Fruit fly (Drosophila melanogaster) whole organism, embryonic: ENCODE data around the gene CG15772.
A peak's percentile ranks its signal among the peaks of the same experiment; 100 is the strongest.

ENCODE experiments used
- Asciz ChIP-seq: fragments of 200-800 bp; sonication (Bioruptor generic); optimal IDR thresholded peaks from 2 replicates; lab custom pipeline; 2017; ENCODE audit warnings: missing biosample characterization, mild to moderate bottlenecking, missing genetic modification characterization, missing genetic modification reagents
- BtbVII ChIP-seq: fragments of 200-800 bp; sonication (Bioruptor generic); optimal IDR thresholded peaks from 3 replicates; lab custom pipeline; 2017; ENCODE audit warnings: missing biosample characterization, mild to moderate bottlenecking, missing genetic modification characterization
- CG10147 ChIP-seq: fragments of 200-800 bp; sonication (Bioruptor generic); optimal IDR thresholded peaks from 2 replicates; lab custom pipeline; 2019; ENCODE audit warnings: missing biosample characterization, mild to moderate bottlenecking, missing genetic modification characterization, moderate library complexity
- CG11093 ChIP-seq: fragments of 200-800 bp; sonication (Bioruptor generic); IDR thresholded peaks from 3 replicates; pipeline ENCODE4 v1.3.6; 2022; ENCODE audit warnings: missing biosample characterization, missing genetic modification characterization
- CG11456 ChIP-seq: fragments of 200-800 bp; sonication (Bioruptor generic); IDR thresholded peaks from 3 replicates; pipeline ENCODE4 v1.3.6; 2022; ENCODE audit warnings: missing biosample characterization, missing genetic modification characterization
- CG11695 ChIP-seq: fragments of 200-800 bp; sonication (Bioruptor generic); IDR thresholded peaks from 3 replicates; pipeline ENCODE4 v1.3.6; 2022; ENCODE audit warnings: missing biosample characterization, missing genetic modification characterization
- CG12391 ChIP-seq: fragments of 200-800 bp; sonication (Bioruptor generic); optimal IDR thresholded peaks from 3 replicates; lab custom pipeline; 2018; ENCODE audit warnings: missing biosample characterization, mild to moderate bottlenecking, missing genetic modification characterization, moderate library complexity
- CG12769 ChIP-seq: fragments of 200-800 bp; sonication (Bioruptor generic); optimal IDR thresholded peaks from 2 replicates; lab custom pipeline; 2019; ENCODE audit warnings: missing biosample characterization, mild to moderate bottlenecking, missing genetic modification characterization, moderate library complexity
- CG13424 ChIP-seq: fragments of 200-800 bp; sonication (Bioruptor generic); optimal IDR thresholded peaks from 2 replicates; lab custom pipeline; 2019; ENCODE audit warnings: missing biosample characterization, mild to moderate bottlenecking, missing genetic modification characterization, moderate library complexity
- CG16779 ChIP-seq: fragments of 200-800 bp; sonication (Bioruptor generic); IDR thresholded peaks from 2 replicates; pipeline ENCODE4 v1.3.6; 2022; ENCODE audit warnings: missing biosample characterization, missing genetic modification characterization
- CG16863 ChIP-seq: fragments of 200-800 bp; sonication (Bioruptor generic); optimal IDR thresholded peaks from 3 replicates; lab custom pipeline; 2016; ENCODE audit warnings: missing biosample characterization, missing genetic modification characterization
- CG2712 ChIP-seq: fragments of 200-800 bp; optimal IDR thresholded peaks from 3 replicates; lab custom pipeline; 2019; ENCODE audit warnings: missing biosample characterization, mild to moderate bottlenecking, missing genetic modification characterization, moderate library complexity
- CG32767 ChIP-seq: fragments of 200-800 bp; sonication (Bioruptor generic); IDR thresholded peaks from 2 replicates; pipeline ENCODE4 v1.3.6; 2022; ENCODE audit warnings: missing biosample characterization, missing genetic modification characterization
- CG3847 ChIP-seq: fragments of 200-800 bp; sonication (Bioruptor generic); IDR thresholded peaks from 2 replicates; pipeline ENCODE4 v1.3.6; 2022; ENCODE audit warnings: missing biosample characterization, missing genetic modification characterization
- CG4707 ChIP-seq: fragments of 200-800 bp; sonication (Bioruptor generic); optimal IDR thresholded peaks from 2 replicates; lab custom pipeline; 2018; ENCODE audit warnings: missing biosample characterization, mild to moderate bottlenecking, missing genetic modification characterization, moderate library complexity
- CG4854 ChIP-seq: fragments of 200-800 bp; sonication (Bioruptor generic); optimal IDR thresholded peaks from 2 replicates; lab custom pipeline; 2016; ENCODE audit warnings: missing biosample characterization, missing genetic modification characterization, inconsistent platforms
- CG7372 ChIP-seq: fragments of 200-800 bp; sonication (Bioruptor generic); IDR thresholded peaks from 2 replicates; pipeline ENCODE4 v1.3.6; 2022; ENCODE audit warnings: missing biosample characterization, missing genetic modification characterization
- Dek ChIP-seq: fragments of 200-800 bp; sonication (Bioruptor generic); optimal IDR thresholded peaks from 3 replicates; lab custom pipeline; 2019; ENCODE audit warnings: missing biosample characterization, mild to moderate bottlenecking, missing genetic modification characterization, moderate library complexity
- H2.0 ChIP-seq: fragments of 200-800 bp; sonication (Bioruptor generic); IDR thresholded peaks from 2 replicates; pipeline ENCODE4 v1.3.6; 2022; ENCODE audit warnings: missing biosample characterization, missing genetic modification characterization
- MTF-1 ChIP-seq: fragments of 200-800 bp; sonication (Bioruptor generic); optimal IDR thresholded peaks from 2 replicates; lab custom pipeline; 2018; ENCODE audit warnings: missing biosample characterization, mild to moderate bottlenecking, missing genetic modification characterization, borderline replicate concordance
- NFAT ChIP-seq: fragments of 200-800 bp; sonication (Bioruptor generic); IDR thresholded peaks from 2 replicates; pipeline ENCODE4 v1.3.6; 2022; ENCODE audit warnings: missing biosample characterization, missing genetic modification characterization
- NK7.1 ChIP-seq: fragments of 200-800 bp; sonication (Bioruptor generic); optimal IDR thresholded peaks from 3 replicates; lab custom pipeline; 2016; ENCODE audit warnings: missing biosample characterization, missing genetic modification characterization
- Six4 ChIP-seq: fragments of 200-800 bp; sonication (Bioruptor generic); optimal IDR thresholded peaks from 2 replicates; lab custom pipeline; 2016; ENCODE audit warnings: missing biosample characterization, missing genetic modification characterization
- Trl ChIP-seq, 3 experiments: fragments of >200 bp in 2 of 3; fragments of 200-800 bp in 1 of 3; sonication (Bioruptor generic) in 1 of 3; optimal IDR thresholded peaks; 2 replicates in 1 of 3; 3 replicates in 2 of 3; lab custom pipeline; 2016 to 2017; ENCODE audit warnings: missing biosample characterization in 1 of 3, missing genetic modification characterization in 1 of 3
- amos ChIP-seq: fragments of 200-800 bp; sonication (Bioruptor generic); IDR thresholded peaks from 2 replicates; pipeline ENCODE4 v1.3.6; 2022; ENCODE audit warnings: missing biosample characterization, missing genetic modification characterization; ENCODE audit not compliant: partially characterized antibody
- bowl ChIP-seq: fragments of 200-800 bp; sonication (Bioruptor generic); IDR thresholded peaks from 2 replicates; pipeline ENCODE4 v1.3.6; 2022; ENCODE audit warnings: missing biosample characterization, missing genetic modification characterization
- cas ChIP-seq: fragments of 200-800 bp; sonication (Bioruptor generic); IDR thresholded peaks from 2 replicates; pipeline ENCODE4 v1.3.6; 2022; ENCODE audit warnings: missing biosample characterization, missing genetic modification characterization
- crol ChIP-seq: fragments of 200-800 bp; sonication (Bioruptor generic); IDR thresholded peaks from 2 replicates; pipeline ENCODE4 v1.3.6; 2022; ENCODE audit warnings: missing biosample characterization, missing genetic modification characterization
- dati ChIP-seq: fragments of 200-800 bp; sonication (Bioruptor generic); IDR thresholded peaks from 2 replicates; pipeline ENCODE4 v1.3.6; 2022; ENCODE audit warnings: missing biosample characterization, missing genetic modification characterization
- h ChIP-seq: fragments of >200 bp; optimal IDR thresholded peaks from 2 replicates; lab custom pipeline; 2017
- her ChIP-seq: fragments of 200-800 bp; sonication (Bioruptor generic); optimal IDR thresholded peaks from 2 replicates; lab custom pipeline; 2016; ENCODE audit warnings: missing biosample characterization, missing genetic modification characterization
- inv ChIP-seq: fragments of 200-800 bp; sonication (Bioruptor generic); IDR thresholded peaks from 2 replicates; pipeline ENCODE4 v1.3.6; 2022; ENCODE audit warnings: missing biosample characterization, missing genetic modification characterization; ENCODE audit not compliant: partially characterized antibody
- jumu ChIP-seq: fragments of 200-800 bp; sonication (Bioruptor generic); optimal IDR thresholded peaks from 3 replicates; lab custom pipeline; 2016; ENCODE audit warnings: missing biosample characterization, missing genetic modification characterization
- kah ChIP-seq: fragments of 200-800 bp; sonication (Bioruptor generic); optimal IDR thresholded peaks from 2 replicates; lab custom pipeline; 2018; ENCODE audit warnings: missing biosample characterization, mild to moderate bottlenecking, missing genetic modification characterization
- lov ChIP-seq, 2 experiments: fragments of 200-800 bp in 1 of 2; fragments of >200 bp in 1 of 2; sonication (Bioruptor generic) in 1 of 2; IDR thresholded peaks in 1 of 2; optimal IDR thresholded peaks in 1 of 2; 2 replicates in 1 of 2; 3 replicates in 1 of 2; pipeline versions ENCODE4 v1.3.6 to Lab custom; 2017 to 2022; ENCODE audit warnings: missing biosample characterization in 1 of 2, missing genetic modification characterization in 1 of 2
- mam ChIP-seq: fragments of 200-800 bp; sonication (Bioruptor generic); optimal IDR thresholded peaks from 3 replicates; lab custom pipeline; 2016; ENCODE audit warnings: missing biosample characterization, missing genetic modification characterization
- mirr ChIP-seq: fragments of 200-800 bp; sonication (Bioruptor generic); optimal IDR thresholded peaks from 3 replicates; lab custom pipeline; 2018; ENCODE audit warnings: missing biosample characterization, mild to moderate bottlenecking, missing genetic modification characterization
- pnt ChIP-seq: fragments of 200-800 bp; sonication (Bioruptor generic); optimal IDR thresholded peaks from 3 replicates; lab custom pipeline; 2016; ENCODE audit warnings: missing biosample characterization, missing genetic modification characterization
- repo ChIP-seq: fragments of 200-800 bp; sonication (Bioruptor generic); optimal IDR thresholded peaks from 2 replicates; lab custom pipeline; 2016; ENCODE audit warnings: missing biosample characterization, missing genetic modification characterization
- seq ChIP-seq: fragments of 200-800 bp; sonication (Bioruptor generic); IDR thresholded peaks from 2 replicates; pipeline ENCODE4 v1.3.6; 2022; ENCODE audit warnings: missing biosample characterization, missing genetic modification characterization
- sug ChIP-seq: fragments of 200-800 bp; optimal IDR thresholded peaks from 2 replicates; lab custom pipeline; 2019; ENCODE audit warnings: missing biosample characterization, mild to moderate bottlenecking, missing genetic modification characterization, moderate library complexity
- toy ChIP-seq: fragments of 200-800 bp; sonication (Bioruptor generic); IDR thresholded peaks from 2 replicates; pipeline ENCODE4 v1.3.6; 2022; ENCODE audit warnings: missing biosample characterization, missing genetic modification characterization
- twi ChIP-seq: fragments of 200-800 bp; optimal IDR thresholded peaks from 2 replicates; lab custom pipeline; 2019; ENCODE audit warnings: missing biosample characterization, mild to moderate bottlenecking, missing genetic modification characterization, moderate library complexity
- wdn ChIP-seq: fragments of 200-800 bp; sonication (Bioruptor generic); IDR thresholded peaks from 2 replicates; pipeline ENCODE4 v1.3.6; 2022; ENCODE audit warnings: missing biosample characterization, missing genetic modification characterization
- yki ChIP-seq: fragments of >200 bp; optimal IDR thresholded peaks from 3 replicates; lab custom pipeline; 2018

CG15772 gene

DNA sequence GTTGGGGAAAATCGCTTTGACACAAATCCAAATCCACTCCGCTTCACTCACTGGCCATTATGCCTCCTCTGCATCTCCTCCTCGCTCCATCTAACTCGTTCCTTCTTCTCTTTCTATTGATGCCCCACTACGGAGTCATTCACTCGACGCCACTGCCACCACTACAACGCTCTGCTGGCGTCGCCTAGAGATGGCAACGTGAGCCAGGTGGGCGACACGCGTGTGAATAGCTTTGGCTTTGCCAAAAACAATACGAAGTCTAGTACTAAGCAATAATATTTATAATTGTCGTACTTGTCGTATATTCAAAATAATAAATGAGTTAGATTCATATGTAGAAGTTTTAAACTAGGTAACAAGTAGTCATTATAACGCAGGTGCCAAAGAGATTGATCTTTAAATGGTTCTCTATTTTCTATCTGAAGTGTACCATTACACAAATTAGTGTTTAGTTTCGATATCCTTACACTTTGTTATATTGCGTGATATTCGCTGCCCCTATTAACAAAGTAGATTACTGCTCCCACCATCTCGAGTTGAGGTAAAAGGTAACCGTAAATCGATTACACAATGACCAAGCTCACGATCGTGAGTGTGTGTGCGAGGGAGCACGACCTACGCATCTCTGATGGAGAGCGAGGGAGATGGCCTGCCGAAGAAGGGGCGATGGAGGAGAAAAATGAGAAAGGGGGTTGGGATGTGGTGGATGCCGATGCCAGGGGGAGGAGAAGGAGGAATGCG is 6.9 kb upstream of the CG15772 start (continued):
- no peak for TF ChIP-seq BtbVII (GFP tag; lab: Kevin White, UChicago)
- no peak for TF ChIP-seq dati (GFP tag; lab: Robert Waterston, UW)
- peak; percentile 34 for TF ChIP-seq CG12769 (tag; lab: Kevin White, UChicago)
- TF ChIP-seq amos (GFP tag; lab: Robert Waterston, UW): peak; percentile 62
- peak in 1 of 2 experiments; percentile 11 for TF ChIP-seq Trl (optimal IDR thresholded peaks at IDR 0.05; lab: Kevin White, UChicago)
- no peak for TF ChIP-seq Trl (GFP tag; optimal IDR thresholded peaks at IDR 0.05; lab: Kevin White, UChicago)
- TF ChIP-seq CG16779 (GFP tag; lab: Robert Waterston, UW): 0 out of 2 replicates have a peak, but pooled peaks have one; percentile 14
- TF ChIP-seq NK7.1 (GFP tag; lab: Kevin White, UChicago): no peak
- TF ChIP-seq MTF-1: no peak
- peak; percentile 44; the same call in 1 of the 2 replicates for TF ChIP-seq inv
- no peak for TF ChIP-seq CG4707 (GFP tag; lab: Kevin White, UChicago)
- TF ChIP-seq CG2712 (tag; lab: Kevin White, UChicago): peak; percentile 36
- TF ChIP-seq mirr (GFP tag; lab: Kevin White, UChicago): no peak
- 0 out of 3 replicates have a peak, but pooled peaks have one; percentile 8 for TF ChIP-seq CG11695 (GFP tag; lab: Robert Waterston, UW)
- TF ChIP-seq lov (optimal IDR thresholded peaks at IDR 0.05; lab: Kevin White, UChicago): no peak
- TF ChIP-seq lov (GFP tag; IDR thresholded peaks at IDR 0.05; lab: Robert Waterston, UW): no peak
- peak; percentile 18 for TF ChIP-seq CG10147 (GFP tag; lab: Kevin White, UChicago)

dm6 chrX:5745840-5746815 is 5.9 kb upstream of the CG15772 start:
- TF ChIP-seq cas (0 out of 2 replicates have a peak, but pooled peaks have one; percentile 58), kah (GFP tag; lab: Kevin White, UChicago) (no peak), CG4707 (GFP tag; lab: Kevin White, UChicago) (peak; percentile 41), crol (GFP tag; lab: Robert Waterston, UW) (peak; percentile 87), MTF-1 (peak; percentile 22), CG3847 (peak; percentile 81), mam (GFP tag; lab: Kevin White, UChicago) (peak; percentile 68), CG7372 (GFP tag; lab: Robert Waterston, UW) (peak; percentile 65), twi (tag; lab: Kevin White, UChicago) (peak; percentile 37), wdn (peak; percentile 70), CG4854 (GFP tag; lab: Kevin White, UChicago) (peak; percentile 52), repo (GFP tag; lab: Kevin White, UChicago) (no peak), CG11093 (GFP tag; lab: Robert Waterston, UW) (peak; percentile 67; the same call in 2 of the 3 replicates), CG11456 (GFP tag; lab: Robert Waterston, UW) (peak; percentile 89), NFAT (GFP tag; lab: Robert Waterston, UW) (peak; percentile 83), sug (tag; lab: Kevin White, UChicago) (peak; percentile 67), her (GFP tag; lab: Kevin White, UChicago) (no peak), CG13424 (tag; lab: Kevin White, UChicago) (peak; percentile 82), bowl (GFP tag; lab: Robert Waterston, UW) (peak; percentile 54; the same call in 1 of the 2 replicates), Dek (tag; lab: Kevin White, UChicago) (peak; percentile 55), Asciz (GFP tag; lab: Kevin White, UChicago) (peak; percentile 45), CG12391 (tag; lab: Kevin White, UChicago) (peak; percentile 71), CG32767 (GFP tag; lab: Robert Waterston, UW) (no peak), toy (GFP tag; lab: Robert Waterston, UW) (no peak; the same call in 1 of the 2 replicates), H2.0 (GFP tag; lab: Robert Waterston, UW) (peak; percentile 84), CG16863 (GFP tag; lab: Kevin White, UChicago) (peak; percentile 22), yki (no peak), pnt (peak; percentile 58), h (lab: Kevin White, UChicago) (no peak), jumu (GFP tag; lab: Kevin White, UChicago) (peak; percentile 43), seq (peak; percentile 74), inv (no peak), Six4 (GFP tag; lab: Kevin White, UChicago) (no peak)
